Worm (Caenorhabditis elegans) whole organism, dauer: ENCODE data around the gene fbxc-42.
"Not testable (repeated sequence)": the region's sequence is repeated elsewhere in the genome, so short reads cannot be mapped to it uniquely, and the experiment has no call there.

Source experiments
- unc-62 ChIP-seq: sonication (generic microtip); optimal IDR thresholded peaks from 2 replicates; lab custom pipeline; 2017; ENCODE audit warnings: missing biosample characterization, missing genetic modification reagents, missing genetic modification characterization

The fbxc-42 gene

DNA sequence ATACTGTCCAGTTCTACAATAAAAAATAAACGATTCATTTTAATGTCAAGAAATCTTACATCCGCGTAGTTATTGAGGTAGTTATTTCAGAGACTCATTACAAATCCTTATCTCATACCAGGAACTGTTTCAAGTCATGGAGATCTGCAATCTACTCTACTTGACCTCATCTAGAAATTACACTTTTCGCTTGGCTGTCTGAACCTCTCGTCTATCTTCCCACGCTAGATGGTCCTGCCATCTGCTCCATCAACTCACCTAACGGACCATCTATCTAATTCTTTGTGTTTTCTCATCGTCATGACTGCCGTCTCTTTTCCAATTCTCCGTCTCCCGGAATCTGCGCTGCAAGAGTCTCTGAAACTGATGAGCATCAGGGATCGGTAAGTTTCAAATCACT, 2.8 kb downstream of the fbxc-42 start, which contains the start of gene F45D11.7:
F45D11.7 (plus strand) TSS at position 301 of the 400 bp plus-strand sequence.
- not testable (repeated sequence) for TF ChIP-seq unc-62

DNA sequence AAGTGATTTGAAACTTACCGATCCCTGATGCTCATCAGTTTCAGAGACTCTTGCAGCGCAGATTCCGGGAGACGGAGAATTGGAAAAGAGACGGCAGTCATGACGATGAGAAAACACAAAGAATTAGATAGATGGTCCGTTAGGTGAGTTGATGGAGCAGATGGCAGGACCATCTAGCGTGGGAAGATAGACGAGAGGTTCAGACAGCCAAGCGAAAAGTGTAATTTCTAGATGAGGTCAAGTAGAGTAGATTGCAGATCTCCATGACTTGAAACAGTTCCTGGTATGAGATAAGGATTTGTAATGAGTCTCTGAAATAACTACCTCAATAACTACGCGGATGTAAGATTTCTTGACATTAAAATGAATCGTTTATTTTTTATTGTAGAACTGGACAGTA, 4.7 kb downstream of the fbxc-42 start, which contains the start of gene F45D11.11:
F45D11.11 (minus strand) TSS at position 101 of the 400 bp plus-strand sequence.
- TF ChIP-seq unc-62: not testable (repeated sequence)

ce11 chrII:999493-999892, 8.1 kb downstream of the fbxc-42 start, which contains the start of gene fbxb-29:
Gene fbxb-29, minus strand, starts transcription at chrII:999593.
- no peak for TF ChIP-seq unc-62

ce11 chrII:1001351-1001750, 10.0 kb downstream of the fbxc-42 start, which contains the start of the genes fbxb-30 and F45D11.5:
Gene fbxb-30, minus strand, starts transcription at chrII:1001451.
Gene F45D11.5, plus strand, starts transcription at chrII:1001702.
- no peak for TF ChIP-seq unc-62

DNA sequence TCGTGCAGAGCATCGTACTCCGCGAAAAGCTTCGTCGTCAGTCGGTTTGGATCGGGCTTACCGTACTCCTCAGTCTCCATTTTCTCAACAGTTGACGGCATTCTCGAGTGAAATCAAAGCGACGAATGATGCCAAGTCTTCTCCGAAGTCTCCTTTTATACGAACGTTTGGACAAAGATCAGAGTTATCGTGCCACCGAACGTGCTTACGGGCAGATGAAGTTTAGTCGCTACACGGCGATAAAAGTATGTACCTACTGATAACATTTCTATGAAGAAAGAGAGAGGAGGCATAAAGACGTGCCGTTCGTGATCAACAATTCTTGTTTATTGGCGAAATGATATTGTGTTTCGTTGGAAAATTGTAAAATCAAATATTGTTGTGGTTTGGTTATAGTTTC, 15.0 kb downstream of the fbxc-42 start, which contains the start of gene F45D11.14:
F45D11.14 (minus strand) TSS at position 101 of the 400 bp plus-strand sequence.
- TF ChIP-seq unc-62: not testable (repeated sequence)

ce11 chrII:1024684-1025083, 33.3 kb downstream of the fbxc-42 start, which contains the start of gene btb-11:
Gene btb-11, minus strand, starts transcription at chrII:1024784.
- not testable (repeated sequence) for TF ChIP-seq unc-62

- TF ChIP-seq unc-62: no peak
Observed at ce11 chrII:1026670-1027069, 35.3 kb downstream of the fbxc-42 start, which contains the start of gene M01D1.12. Gene M01D1.12, plus strand, starts transcription at chrII:1026970.

- no peak for TF ChIP-seq unc-62
Observed at ce11 chrII:1028602-1029001, 37.2 kb downstream of the fbxc-42 start, which contains the start of gene math-34. Gene math-34, plus strand, starts transcription at chrII:1028972.

- TF ChIP-seq unc-62: no peak
Observed at ce11 chrII:1040464-1040863, 49.1 kb downstream of the fbxc-42 start, which contains the start of gene fbxb-39. Gene fbxb-39, minus strand, starts transcription at chrII:1040564.

DNA sequence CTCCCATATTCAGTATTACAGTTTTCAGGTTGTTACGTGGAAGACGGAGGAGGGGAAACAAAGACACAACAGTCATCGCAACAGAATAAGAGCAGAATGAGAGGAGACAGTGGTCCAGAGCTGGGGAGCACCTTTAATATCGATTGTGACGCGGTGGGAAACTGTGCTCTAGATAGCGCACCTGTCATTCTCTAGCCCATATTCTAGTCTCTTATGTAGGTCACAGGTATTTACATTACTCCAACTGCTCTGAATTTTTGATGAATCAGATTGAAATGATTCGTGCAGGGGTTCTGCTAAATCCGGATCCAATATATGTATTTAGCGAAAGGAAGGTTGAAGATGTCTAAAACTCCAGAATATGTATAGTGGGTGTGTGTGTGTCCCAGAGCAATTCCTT, 50.8 kb downstream of the fbxc-42 start, which contains the start of gene fbxb-41:
fbxb-41 (minus strand) TSS at position 101 of the 400 bp plus-strand sequence.
- TF ChIP-seq unc-62: no peak
